Fruit fly (Drosophila melanogaster): ENCODE measurements around the gene CG12104.
A peak's percentile ranks its signal among the peaks of the same experiment; 100 is the strongest.

CG12104 gene

DNA sequence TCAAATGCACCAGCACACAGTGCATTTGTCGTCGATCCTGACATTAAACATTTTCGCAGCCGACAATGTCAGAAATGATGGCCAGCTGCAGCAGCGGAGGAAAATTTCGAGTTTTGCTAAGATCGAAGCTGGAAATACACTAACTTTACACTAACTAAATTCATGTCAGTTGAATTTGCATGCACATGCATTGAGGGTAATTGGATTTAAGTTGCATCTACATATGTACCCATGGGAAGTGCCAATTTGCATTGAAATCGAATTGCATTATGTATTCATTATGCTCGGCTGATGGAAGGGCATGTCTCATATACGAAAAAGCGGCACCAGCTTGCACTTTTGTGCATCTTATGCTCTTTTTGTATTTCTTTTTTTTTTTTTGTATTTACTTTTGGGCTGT lies 17.7 kb downstream of the CG12104 start (continued):
- TF ChIP-seq CG11504 (tag; optimal IDR thresholded peaks at IDR 0.05) (peak; percentile 69), Dbx (GFP tag; IDR thresholded peaks at IDR 0.05) (no peak), bab2 (GFP tag; optimal IDR thresholded peaks at IDR 0.05) (peak; percentile 16), CG3163 (GFP tag; optimal IDR thresholded peaks at IDR 0.05) (no peak), Hmx (GFP tag; optimal IDR thresholded peaks at IDR 0.05) (no peak), corto (GFP tag; optimal IDR thresholded peaks at IDR 0.05) (peak; percentile 72), CG11723 (GFP tag; optimal IDR thresholded peaks at IDR 0.05) (no peak), CG17328 (GFP tag; IDR thresholded peaks at IDR 0.05) (peak; percentile 33; the same call in 1 of the 2 replicates), gfzf (GFP tag; optimal IDR thresholded peaks at IDR 0.05) (no peak), CG4730 (GFP tag; IDR thresholded peaks at IDR 0.05) (0 out of 2 replicates have a peak, but pooled peaks have one; percentile 18), CG1647 (GFP tag; optimal IDR thresholded peaks at IDR 0.05) (no peak), slp2 (GFP tag; optimal IDR thresholded peaks at IDR 0.05) (no peak), prd (optimal IDR thresholded peaks at IDR 0.05) (no peak), prd (GFP tag; IDR thresholded peaks at IDR 0.05) (peak; percentile 48; the same call in 2 of the 3 replicates), CG11560 (tag; IDR thresholded peaks at IDR 0.05) (0 out of 3 replicates have a peak, but pooled peaks have one; percentile 18), yki (optimal IDR thresholded peaks at IDR 0.05) (no peak), sima (GFP tag; optimal IDR thresholded peaks at IDR 0.05) (no peak), NFAT (GFP tag; IDR thresholded peaks at IDR 0.05) (no peak), BtbVII (GFP tag; optimal IDR thresholded peaks at IDR 0.05) (no peak), CG9437 (GFP tag; optimal IDR thresholded peaks at IDR 0.05) (no peak), kah (GFP tag; optimal IDR thresholded peaks at IDR 0.05) (no peak), nau (GFP tag; optimal IDR thresholded peaks at IDR 0.05) (no peak), B-H2 (GFP tag; optimal IDR thresholded peaks at IDR 0.05) (no peak), Kr (GFP tag; optimal IDR thresholded peaks at IDR 0.05) (no peak), CG4404 (GFP tag; IDR thresholded peaks at IDR 0.05) (0 out of 2 replicates have a peak, but pooled peaks have one; percentile 18), rib (GFP tag; IDR thresholded peaks at IDR 0.05) (no peak), CG8944 (GFP tag; optimal IDR thresholded peaks at IDR 0.05) (no peak), fd96Cb (tag; optimal IDR thresholded peaks at IDR 0.05) (peak; percentile 62), fu2 (GFP tag; optimal IDR thresholded peaks at IDR 0.05) (no peak), Side (GFP tag; optimal IDR thresholded peaks at IDR 0.05) (no peak), pnt (GFP tag; optimal IDR thresholded peaks at IDR 0.05) (no peak), HLHmδ (GFP tag; optimal IDR thresholded peaks at IDR 0.05) (no peak), CG8765 (GFP tag; IDR thresholded peaks at IDR 0.05) (no peak), zfh2 (GFP tag; optimal IDR thresholded peaks at IDR 0.05) (no peak), Dll (GFP tag; IDR thresholded peaks at IDR 0.05; ENCODE audit: partially characterized antibody) (no peak), CG16813 (GFP tag; IDR thresholded peaks at IDR 0.05; ENCODE audit: partially characterized antibody) (no peak), CG4617 (GFP tag; optimal IDR thresholded peaks at IDR 0.05; ENCODE audit: borderline replicate concordance) (no peak), CG5953 (GFP tag; IDR thresholded peaks at IDR 0.05) (no peak), CG1832 (GFP tag; optimal IDR thresholded peaks at IDR 0.05) (no peak), Myb (GFP tag; optimal IDR thresholded peaks at IDR 0.05) (no peak), CG6813 (GFP tag; optimal IDR thresholded peaks at IDR 0.05) (no peak), jigr1 (GFP tag; IDR thresholded peaks at IDR 0.05) (no peak), CG10209 (GFP tag; optimal IDR thresholded peaks at IDR 0.05) (no peak), Ssrp (tag; optimal IDR thresholded peaks at IDR 0.05) (no peak), chn (GFP tag; optimal IDR thresholded peaks at IDR 0.05) (no peak), Oaz (GFP tag; IDR thresholded peaks at IDR 0.05) (no peak), CG4282 (GFP tag; optimal IDR thresholded peaks at IDR 0.05) (no peak), CG32767 (GFP tag; IDR thresholded peaks at IDR 0.05) (no peak), tgo (GFP tag; IDR thresholded peaks at IDR 0.05) (peak; percentile 27; the same call in 2 of the 3 replicates), stc (GFP tag; IDR thresholded peaks at IDR 0.05) (0 out of 2 replicates have a peak, but pooled peaks have one; percentile 30), pho (GFP tag; optimal IDR thresholded peaks at IDR 0.05) (no peak), NK7.1 (GFP tag; optimal IDR thresholded peaks at IDR 0.05) (no peak), repo (GFP tag; optimal IDR thresholded peaks at IDR 0.05) (no peak)
